Worm (Caenorhabditis elegans) whole organism, L3 larva: Measurements from ENCODE around the gene lmd-4.

Source experiments
- daf-12 ChIP-seq: fragments of 150-350 bp; optimal IDR thresholded peaks from 2 replicates; lab custom pipeline; 2014; ENCODE audit warnings: missing biosample characterization, missing genetic modification reagents, missing genetic modification characterization
- egl-27 ChIP-seq: sonication (generic microtip); optimal IDR thresholded peaks from 4 replicates; lab custom pipeline; 2017; ENCODE audit warnings: missing biosample characterization, missing genetic modification reagents, missing genetic modification characterization
- nfya-1 ChIP-seq: sonication (generic microtip); optimal IDR thresholded peaks from 2 replicates; lab custom pipeline; 2017; ENCODE audit warnings: missing genetic modification characterization, mild to moderate bottlenecking, missing compliant biosample characterization, antibody characterized with exemption, moderate library complexity; ENCODE audit not compliant: insufficient read depth
- nhr-23 ChIP-seq: fragments of 150-350 bp; optimal IDR thresholded peaks from 2 replicates; lab custom pipeline; 2014; ENCODE audit warnings: missing biosample characterization, missing genetic modification reagents, missing genetic modification characterization
- sea-2 ChIP-seq: fragments of 150-350 bp; sonication (generic microtip); optimal IDR thresholded peaks from 4 replicates; lab custom pipeline; 2014; ENCODE audit warnings: missing biosample characterization, missing genetic modification reagents, missing genetic modification characterization
- unc-62 ChIP-seq: fragments of 150-350 bp; sonication (generic microtip); optimal IDR thresholded peaks from 4 replicates; lab custom pipeline; 2014; ENCODE audit warnings: missing biosample characterization, missing genetic modification reagents, missing genetic modification characterization

ce11 chrV:7364951-7365350 is 44.1 kb upstream of the lmd-4 start, which contains the start of gene exc-13:
- TF ChIP-seq nhr-23 (tag; lab: Kevin White, UChicago): no peak
- no peak for TF ChIP-seq egl-27
- TF ChIP-seq daf-12 (tag; lab: Kevin White, UChicago): no peak
- TF ChIP-seq sea-2 (GFP tag; lab: Kevin White, UChicago): no peak
- TF ChIP-seq nfya-1 (tag; lab: Kevin White, UChicago): no peak
- no peak for TF ChIP-seq unc-62 (GFP tag; lab: Kevin White, UChicago)
